Fruit fly (Drosophila melanogaster): ENCODE data around the gene ND-B14.5A.

ND-B14.5A gene

DNA sequence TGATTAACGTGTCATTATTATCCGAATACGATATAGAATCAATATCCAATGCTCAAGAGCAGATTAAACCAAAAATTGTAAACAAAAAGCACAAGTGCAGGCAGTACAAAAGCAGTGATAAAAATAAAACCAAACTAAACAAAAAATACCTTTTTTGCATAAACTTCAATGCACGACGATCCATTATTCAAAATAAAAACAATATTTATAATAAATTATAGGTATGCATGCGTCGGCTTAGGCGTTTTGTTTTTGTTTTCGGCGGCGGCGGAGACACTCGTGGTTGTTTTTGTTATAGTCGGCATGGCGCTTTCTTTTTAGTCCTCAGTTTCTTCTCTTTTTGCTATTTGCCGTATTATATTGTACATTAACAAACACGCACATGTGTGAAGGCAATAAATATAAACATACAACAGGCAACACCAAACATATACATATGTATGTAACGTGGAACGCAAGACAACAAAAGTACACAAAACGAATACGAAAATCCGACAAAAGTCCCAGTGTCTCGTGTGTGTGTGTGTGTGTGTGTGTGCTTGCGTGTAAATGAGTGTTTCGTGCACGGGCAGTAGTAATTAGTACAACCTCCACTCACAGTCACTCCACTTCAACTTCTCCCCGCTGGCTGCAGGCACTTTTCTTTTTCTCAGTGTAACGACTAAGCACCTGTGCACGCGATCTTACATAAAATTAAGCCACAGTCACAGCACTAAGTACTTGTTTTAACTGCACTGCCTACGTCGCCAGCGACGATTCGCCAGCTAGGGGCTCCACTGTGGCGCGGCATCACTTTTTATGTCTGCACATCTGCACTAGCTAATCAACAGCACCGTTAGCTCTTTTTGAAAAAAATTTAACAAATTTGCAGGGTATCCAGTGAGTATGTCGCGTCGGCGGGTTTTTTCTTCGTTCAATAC, 36.2 kb upstream of the ND-B14.5A start (continued):
- no peak for TF ChIP-seq cas (GFP tag; IDR thresholded peaks at IDR 0.05)
- peak; percentile 65; the same call in 3 of the 4 replicates for TF ChIP-seq Gug (GFP tag; IDR thresholded peaks at IDR 0.05)
- 0 out of 2 replicates have a peak, but pooled peaks have one; percentile 22 for TF ChIP-seq NFAT (GFP tag; IDR thresholded peaks at IDR 0.05)
- peak; percentile 54 for TF ChIP-seq Rfx (GFP tag; IDR thresholded peaks at IDR 0.05)
- peak; percentile 41 for TF ChIP-seq Dip3 (GFP tag; optimal IDR thresholded peaks at IDR 0.05)
- peak; percentile 21 for TF ChIP-seq NfI (GFP tag; optimal IDR thresholded peaks at IDR 0.05)
- no peak for TF ChIP-seq eyg (GFP tag; optimal IDR thresholded peaks at IDR 0.05)
- peak; percentile 58 for TF ChIP-seq bcd (GFP tag; optimal IDR thresholded peaks at IDR 0.05)
- TF ChIP-seq zf30C (GFP tag; optimal IDR thresholded peaks at IDR 0.05) = peak; percentile 78
- TF ChIP-seq Bgb (GFP tag; IDR thresholded peaks at IDR 0.05; ENCODE audit: partially characterized antibody) = no peak
- no peak for TF ChIP-seq Stat92E (GFP tag; optimal IDR thresholded peaks at IDR 0.05)
- peak; percentile 50 for TF ChIP-seq Hmr (GFP tag; optimal IDR thresholded peaks at IDR 0.05)
- TF ChIP-seq CG8944 (GFP tag; optimal IDR thresholded peaks at IDR 0.05) = peak; percentile 23
- TF ChIP-seq gcm (GFP tag; optimal IDR thresholded peaks at IDR 0.05) = no peak
- TF ChIP-seq CG1603 (tag; optimal IDR thresholded peaks at IDR 0.05) = peak; percentile 47
- TF ChIP-seq CG32532 (GFP tag; IDR thresholded peaks at IDR 0.05) = peak; percentile 57
- peak; percentile 3 for TF ChIP-seq CG8388 (GFP tag; optimal IDR thresholded peaks at IDR 0.05)
- TF ChIP-seq CG3065 (GFP tag; optimal IDR thresholded peaks at IDR 0.05) = no peak
- TF ChIP-seq CG15479 (GFP tag; optimal IDR thresholded peaks at IDR 0.05) = no peak
- no peak for TF ChIP-seq CG4707 (GFP tag; optimal IDR thresholded peaks at IDR 0.05)
- TF ChIP-seq insv (GFP tag; optimal IDR thresholded peaks at IDR 0.05) = no peak
- no peak for TF ChIP-seq schlank (tag; optimal IDR thresholded peaks at IDR 0.05)
- no peak for TF ChIP-seq Fer2 (tag; optimal IDR thresholded peaks at IDR 0.05)
- TF ChIP-seq ab (GFP tag; optimal IDR thresholded peaks at IDR 0.05) = peak; percentile 33
- TF ChIP-seq Xbp1 (GFP tag; optimal IDR thresholded peaks at IDR 0.05) = peak; percentile 47
- TF ChIP-seq lola (GFP tag; optimal IDR thresholded peaks at IDR 0.05) = peak in 1 of 3 experiments; percentile 21
- TF ChIP-seq CG13296 (GFP tag; optimal IDR thresholded peaks at IDR 0.05) = no peak
- TF ChIP-seq HmgD (GFP tag; optimal IDR thresholded peaks at IDR 0.05) = no peak
- TF ChIP-seq jing (GFP tag; optimal IDR thresholded peaks at IDR 0.05) = no peak
- no peak for TF ChIP-seq CG31224 (GFP tag; IDR thresholded peaks at IDR 0.05)
- TF ChIP-seq CG6813 (GFP tag; optimal IDR thresholded peaks at IDR 0.05) = no peak
- no peak for TF ChIP-seq CG1647 (GFP tag; optimal IDR thresholded peaks at IDR 0.05)
- TF ChIP-seq Tbp (GFP tag; optimal IDR thresholded peaks at IDR 0.05) = no peak
- peak; percentile 52 for TF ChIP-seq CG18599 (GFP tag; optimal IDR thresholded peaks at IDR 0.05)
- TF ChIP-seq esg (GFP tag; conservative IDR thresholded peaks at IDR 0.05) = no peak
- TF ChIP-seq kni (GFP tag; optimal IDR thresholded peaks at IDR 0.05) = no peak
- TF ChIP-seq sd (tag; optimal IDR thresholded peaks at IDR 0.05) = peak; percentile 60
- TF ChIP-seq CG3407 (GFP tag; optimal IDR thresholded peaks at IDR 0.05) = no peak
- TF ChIP-seq phol (tag; optimal IDR thresholded peaks at IDR 0.05) = peak; percentile 40
- no peak for TF ChIP-seq disco-r (GFP tag; optimal IDR thresholded peaks at IDR 0.05)
- TF ChIP-seq CG8478 (optimal IDR thresholded peaks at IDR 0.05) = no peak
- peak; percentile 20 for TF ChIP-seq ash1 (GFP tag; optimal IDR thresholded peaks at IDR 0.05)
- TF ChIP-seq z (GFP tag; IDR thresholded peaks at IDR 0.05) = peak; percentile 20; the same call in 1 of the 3 replicates
- peak; percentile 50 for TF ChIP-seq slp2 (GFP tag; optimal IDR thresholded peaks at IDR 0.05)
- peak; percentile 31 for TF ChIP-seq Sox102F (GFP tag; optimal IDR thresholded peaks at IDR 0.05)
- no peak for TF ChIP-seq gce (GFP tag; IDR thresholded peaks at IDR 0.05)
- no peak for TF ChIP-seq CG12391 (tag; optimal IDR thresholded peaks at IDR 0.05)
- no peak for TF ChIP-seq nau (GFP tag; optimal IDR thresholded peaks at IDR 0.05)
